Worm (Caenorhabditis elegans) whole organism, late embryonic: ENCODE measurements around the gene srg-8.

Source experiments
- ahr-1 ChIP-seq: sonication (generic microtip); optimal IDR thresholded peaks from 2 replicates; lab custom pipeline; 2016; ENCODE audit warnings: missing genetic modification characterization, missing compliant biosample characterization
- ama-1 ChIP-seq: fragments of 150-350 bp; optimal IDR thresholded peaks from 2 replicates; lab custom pipeline; 2014
- ceh-14 ChIP-seq: sonication (generic microtip); optimal IDR thresholded peaks from 2 replicates; lab custom pipeline; 2016; ENCODE audit warnings: missing genotype, missing genetic modification characterization, missing compliant biosample characterization
- ceh-18 ChIP-seq: sonication (generic microtip); optimal IDR thresholded peaks from 2 replicates; lab custom pipeline; 2016; ENCODE audit warnings: missing genetic modification characterization, missing compliant biosample characterization
- ceh-19 ChIP-seq: fragments of 200-800 bp; sonication (Bioruptor generic); optimal IDR thresholded peaks from 2 replicates; lab custom pipeline; 2018; ENCODE audit warnings: mild to moderate bottlenecking, missing genetic modification characterization, missing compliant biosample characterization
- ceh-2 ChIP-seq: sonication (generic microtip); optimal IDR thresholded peaks from 2 replicates; lab custom pipeline; 2016; ENCODE audit warnings: missing genotype, missing genetic modification characterization, missing compliant biosample characterization
- ceh-24 ChIP-seq: sonication (generic microtip); optimal IDR thresholded peaks from 2 replicates; lab custom pipeline; 2016; ENCODE audit warnings: mild to moderate bottlenecking, missing genetic modification characterization, missing compliant biosample characterization
- ceh-30 ChIP-seq: fragments of 150-350 bp; optimal IDR thresholded peaks from 2 replicates; lab custom pipeline; 2014; ENCODE audit warnings: missing biosample characterization, missing genetic modification characterization
- ceh-31 ChIP-seq: sonication (generic microtip); optimal IDR thresholded peaks from 2 replicates; lab custom pipeline; 2016; ENCODE audit warnings: missing genetic modification characterization, missing compliant biosample characterization
- ceh-48 ChIP-seq: sonication (generic microtip); optimal IDR thresholded peaks from 2 replicates; lab custom pipeline; 2016; ENCODE audit warnings: missing genetic modification characterization, inconsistent platforms, missing compliant biosample characterization
- ceh-6 ChIP-seq: fragments of 200-800 bp; sonication (Bioruptor generic); optimal IDR thresholded peaks from 2 replicates; lab custom pipeline; 2018; ENCODE audit warnings: mild to moderate bottlenecking, missing genetic modification characterization, missing compliant biosample characterization
- ceh-9 ChIP-seq: sonication (generic microtip); optimal IDR thresholded peaks from 2 replicates; lab custom pipeline; 2016; ENCODE audit warnings: mild to moderate bottlenecking, missing genetic modification characterization, inconsistent platforms, missing compliant biosample characterization
- che-1 ChIP-seq: sonication (generic microtip); optimal IDR thresholded peaks from 2 replicates; lab custom pipeline; 2016; ENCODE audit warnings: mild to moderate bottlenecking, missing genetic modification characterization, missing compliant biosample characterization
- dmd-4 ChIP-seq: sonication (generic microtip); optimal IDR thresholded peaks from 2 replicates; lab custom pipeline; 2016; ENCODE audit warnings: borderline replicate concordance, missing genetic modification characterization, missing compliant biosample characterization
- dve-1 ChIP-seq: sonication (generic microtip); optimal IDR thresholded peaks from 2 replicates; lab custom pipeline; 2017; ENCODE audit warnings: antibody characterized with exemption, mild to moderate bottlenecking, missing genetic modification characterization, missing compliant biosample characterization
- elt-4 ChIP-seq: sonication (generic microtip); optimal IDR thresholded peaks from 2 replicates; lab custom pipeline; 2016; ENCODE audit warnings: missing genetic modification characterization, missing compliant biosample characterization
- eyg-1 ChIP-seq: sonication (generic microtip); optimal IDR thresholded peaks from 2 replicates; lab custom pipeline; 2016; ENCODE audit warnings: missing genotype, missing genetic modification characterization, missing compliant biosample characterization
- fax-1 ChIP-seq: sonication (generic microtip); optimal IDR thresholded peaks from 2 replicates; lab custom pipeline; 2016; ENCODE audit warnings: missing genotype, missing genetic modification characterization, missing compliant biosample characterization
- fkh-10 ChIP-seq: fragments of 150-350 bp; optimal IDR thresholded peaks from 2 replicates; lab custom pipeline; 2014; ENCODE audit warnings: missing biosample characterization, missing genetic modification reagents, missing genetic modification characterization
- fkh-6 ChIP-seq: sonication (generic microtip); optimal IDR thresholded peaks from 2 replicates; lab custom pipeline; 2016; ENCODE audit warnings: missing genetic modification characterization, missing compliant biosample characterization
- hlh-13 ChIP-seq: fragments of 200-800 bp; sonication (Bioruptor generic); optimal IDR thresholded peaks from 2 replicates; lab custom pipeline; 2018; ENCODE audit warnings: mild to moderate bottlenecking, missing genetic modification characterization, missing compliant biosample characterization
- hlh-15 ChIP-seq: sonication (generic microtip); optimal IDR thresholded peaks from 2 replicates; lab custom pipeline; 2016; ENCODE audit warnings: missing genetic modification characterization, missing compliant biosample characterization
- hlh-30 ChIP-seq: sonication (generic microtip); optimal IDR thresholded peaks from 2 replicates; lab custom pipeline; 2017; ENCODE audit warnings: antibody characterized with exemption, missing genetic modification characterization, missing compliant biosample characterization; ENCODE audit not compliant: insufficient read depth
- hlh-8 ChIP-seq: sonication (generic microtip); optimal IDR thresholded peaks from 2 replicates; lab custom pipeline; 2016; ENCODE audit warnings: missing genotype, missing genetic modification characterization, missing compliant biosample characterization
- lin-11 ChIP-seq: fragments of 200-800 bp; sonication (Bioruptor generic); optimal IDR thresholded peaks from 2 replicates; lab custom pipeline; 2018; ENCODE audit warnings: mild to moderate bottlenecking, missing genetic modification characterization, missing compliant biosample characterization
- madf-2 ChIP-seq: sonication (generic microtip); optimal IDR thresholded peaks from 2 replicates; lab custom pipeline; 2017; ENCODE audit warnings: missing genetic modification characterization, missing compliant biosample characterization
- mec-3 ChIP-seq: sonication (generic microtip); optimal IDR thresholded peaks from 2 replicates; lab custom pipeline; 2016; ENCODE audit warnings: borderline replicate concordance, missing genetic modification characterization, missing compliant biosample characterization
- nhr-232 ChIP-seq: sonication (generic microtip); optimal IDR thresholded peaks from 2 replicates; lab custom pipeline; 2016; ENCODE audit warnings: missing genetic modification characterization, missing compliant biosample characterization
- npax-4 ChIP-seq: sonication (generic microtip); optimal IDR thresholded peaks from 2 replicates; lab custom pipeline; 2016; ENCODE audit warnings: missing genetic modification characterization, missing compliant biosample characterization
- odd-2 ChIP-seq: sonication (generic microtip); optimal IDR thresholded peaks from 2 replicates; lab custom pipeline; 2017; ENCODE audit warnings: antibody characterized with exemption, mild to moderate bottlenecking, missing genetic modification characterization, missing compliant biosample characterization
- pag-3 ChIP-seq: sonication (generic microtip); optimal IDR thresholded peaks from 2 replicates; lab custom pipeline; 2016; ENCODE audit warnings: missing compliant biosample characterization, missing genetic modification characterization, borderline replicate concordance
- pqm-1 ChIP-seq: sonication (generic microtip); optimal IDR thresholded peaks from 2 replicates; lab custom pipeline; 2016; ENCODE audit warnings: missing genetic modification characterization, missing compliant biosample characterization
- pros-1 ChIP-seq: fragments of 150-350 bp; optimal IDR thresholded peaks from 2 replicates; lab custom pipeline; 2014; ENCODE audit warnings: missing biosample characterization, missing genetic modification reagents, missing genetic modification characterization
- sox-2 ChIP-seq: fragments of 200-800 bp; sonication (Bioruptor generic); IDR thresholded peaks from 2 replicates; pipeline ENCODE4 v1.3.6; 2022; ENCODE audit warnings: missing genetic modification reagents, missing genetic modification characterization, missing compliant biosample characterization
- sox-4 ChIP-seq: sonication (generic microtip); optimal IDR thresholded peaks from 2 replicates; lab custom pipeline; 2017; ENCODE audit warnings: mild to moderate bottlenecking, missing genetic modification characterization, inconsistent platforms, missing compliant biosample characterization
- syd-9 ChIP-seq: sonication (generic microtip); optimal IDR thresholded peaks from 2 replicates; lab custom pipeline; 2016; ENCODE audit warnings: mild to moderate bottlenecking, missing genetic modification characterization, moderate library complexity, missing compliant biosample characterization
- tbx-7 ChIP-seq: sonication (generic microtip); optimal IDR thresholded peaks from 2 replicates; lab custom pipeline; 2016; ENCODE audit warnings: missing genotype, missing genetic modification characterization, missing compliant biosample characterization
- ttx-3 ChIP-seq: sonication (generic microtip); optimal IDR thresholded peaks from 2 replicates; lab custom pipeline; 2016; ENCODE audit warnings: missing genetic modification reagents, missing genetic modification characterization, missing compliant biosample characterization
- unc-3 ChIP-seq, 2 experiments: fragments of 200-800 bp in 1 of 2; sonication (Bioruptor generic) in 1 of 2; sonication (generic microtip) in 1 of 2; conservative IDR thresholded peaks in 1 of 2; optimal IDR thresholded peaks in 1 of 2; 2 replicates each; pipeline versions ENCODE4 v1.3.6 to Lab custom; 2016 to 2022; ENCODE audit warnings: missing compliant biosample characterization in 2 of 2, missing genetic modification characterization in 2 of 2, missing genetic modification reagents in 1 of 2
- unc-42 ChIP-seq: sonication (generic microtip); optimal IDR thresholded peaks from 2 replicates; lab custom pipeline; 2016; ENCODE audit warnings: missing genotype, missing genetic modification characterization, missing compliant biosample characterization
- unc-55 ChIP-seq: sonication (generic microtip); optimal IDR thresholded peaks from 2 replicates; lab custom pipeline; 2017; ENCODE audit warnings: missing biosample characterization, missing genetic modification reagents, missing genetic modification characterization
- unc-86 ChIP-seq: sonication (generic microtip); optimal IDR thresholded peaks from 2 replicates; lab custom pipeline; 2016; ENCODE audit warnings: missing genetic modification characterization, missing compliant biosample characterization
- zip-5 ChIP-seq: sonication (generic microtip); optimal IDR thresholded peaks from 2 replicates; lab custom pipeline; 2016; ENCODE audit warnings: missing genetic modification characterization, missing compliant biosample characterization

Gene srg-8

DNA sequence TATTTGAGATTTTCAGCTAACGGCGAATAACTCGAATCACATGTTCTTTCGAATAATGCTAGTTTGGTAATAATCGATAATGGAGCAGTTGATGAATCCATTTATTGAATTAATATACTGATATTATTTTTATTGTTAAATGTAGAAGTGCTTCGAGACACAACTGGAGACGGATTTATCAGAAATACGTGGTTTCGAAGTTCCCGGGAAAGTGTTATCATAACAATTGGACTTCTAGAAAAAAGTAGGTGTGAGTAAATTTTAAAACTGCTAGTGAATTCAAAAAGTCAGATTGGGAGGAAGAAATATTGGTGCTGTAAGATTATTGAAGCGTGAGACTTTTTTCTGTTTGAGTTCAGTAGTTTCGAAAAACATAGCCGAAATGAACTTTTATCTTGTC, 5.5 kb upstream of the srg-8 start, which contains the start of gene srg-2:
srg-2 (minus strand) TSS at position 101 of the 400 bp plus-strand sequence.
- TF ChIP-seq hlh-30 (tag; lab: Kevin White, UChicago) (no peak), eyg-1 (no peak), unc-55 (GFP tag; lab: Kevin White, UChicago) (no peak), mec-3 (no peak), fax-1 (tag; lab: Kevin White, UChicago) (no peak), madf-2 (tag; lab: Kevin White, UChicago) (no peak)

DNA sequence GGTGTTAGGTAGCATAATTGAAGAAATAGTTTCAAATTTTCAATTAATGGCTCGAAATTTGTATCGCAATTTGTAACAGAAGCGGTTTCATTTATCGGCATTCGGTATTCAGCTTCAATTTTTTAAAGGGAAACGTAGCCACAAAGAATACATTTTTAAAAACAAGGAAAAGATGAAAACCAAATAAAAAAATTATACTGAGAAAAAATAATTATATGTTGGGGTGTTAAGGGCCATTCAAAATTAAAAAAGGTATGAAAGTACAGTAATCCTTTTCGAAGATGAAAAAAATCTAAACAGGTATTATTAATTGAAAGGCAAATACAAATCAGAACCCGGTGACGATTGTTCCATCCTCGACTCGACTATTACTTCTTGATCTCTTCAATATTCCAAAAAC, 3.6 kb upstream of the srg-8 start, which contains the start of gene srg-1:
srg-1 (minus strand) TSS at position 101 of the 400 bp plus-strand sequence.
- TF ChIP-seq pros-1 (tag; lab: Kevin White, UChicago): no peak
- no peak for TF ChIP-seq dve-1
- TF ChIP-seq ceh-14 (tag; lab: Kevin White, UChicago): no peak
- no peak for TF ChIP-seq dmd-4 (tag; lab: Kevin White, UChicago)
- TF ChIP-seq pag-3 (tag; lab: Kevin White, UChicago): no peak
- TF ChIP-seq fkh-10 (GFP tag; lab: Kevin White, UChicago): no peak
- TF ChIP-seq syd-9 (tag; lab: Kevin White, UChicago): no peak
- no peak for TF ChIP-seq fkh-6
- TF ChIP-seq ama-1 (lab: Kevin White, UChicago): no peak
- no peak for TF ChIP-seq che-1 (tag; lab: Kevin White, UChicago)
- TF ChIP-seq lin-11 (tag; lab: Kevin White, UChicago): no peak
- TF ChIP-seq hlh-13 (GFP tag; lab: Kevin White, UChicago): no peak
- TF ChIP-seq hlh-8: no peak
- no peak for TF ChIP-seq fax-1 (tag; lab: Kevin White, UChicago)
- TF ChIP-seq zip-5 (tag; lab: Kevin White, UChicago): no peak
- no peak for TF ChIP-seq ceh-9
- TF ChIP-seq ceh-31 (tag; lab: Kevin White, UChicago): no peak
- TF ChIP-seq pqm-1: no peak

ce11 chrIII:6256675-6257074, 2.0 kb upstream of the srg-8 start, which contains the start of gene srg-9:
Gene srg-9 (minus strand): TSS chrIII:6256775.
- TF ChIP-seq fkh-6 (no peak), mec-3 (no peak), sox-2 (no peak), ttx-3 (tag; lab: Kevin White, UChicago) (no peak), npax-4 (tag; lab: Kevin White, UChicago) (no peak), tbx-7 (tag; lab: Kevin White, UChicago) (no peak), dve-1 (no peak), unc-3 (GFP tag; conservative IDR thresholded peaks at IDR 0.05; lab: Robert Waterston, UW) (no peak), unc-3 (tag; optimal IDR thresholded peaks at IDR 0.05; lab: Kevin White, UChicago) (no peak), ceh-30 (tag; lab: Kevin White, UChicago) (no peak), unc-42 (tag; lab: Kevin White, UChicago) (no peak)

DNA sequence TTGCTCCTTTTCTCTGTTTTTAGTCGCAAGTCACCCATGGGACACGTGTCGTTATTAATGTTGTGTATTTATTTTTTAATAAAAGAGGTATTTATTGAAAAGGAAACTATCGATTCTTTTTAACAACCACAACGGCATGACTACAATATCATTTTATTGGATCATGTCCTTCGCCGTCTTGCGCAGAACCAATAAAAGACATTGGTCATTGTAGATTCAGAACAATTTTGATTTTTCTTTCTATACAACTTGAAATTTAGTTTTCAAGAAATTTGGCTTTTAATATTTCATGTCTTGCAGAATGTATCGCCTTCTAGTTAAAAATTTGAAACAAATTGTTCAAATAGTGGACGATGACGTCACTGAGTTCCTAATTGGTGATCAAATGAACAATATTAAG, 3.1 kb downstream of the srg-8 start, which contains the start of gene amdh-1:
amdh-1 (plus strand) TSS at position 301 of the 400 bp plus-strand sequence.
- no peak for TF ChIP-seq fkh-6
- no peak for TF ChIP-seq madf-2 (tag; lab: Kevin White, UChicago)
- TF ChIP-seq zip-5 (tag; lab: Kevin White, UChicago): no peak
- TF ChIP-seq sox-4 (tag; lab: Kevin White, UChicago): no peak
- TF ChIP-seq dve-1: no peak
- no peak for TF ChIP-seq che-1 (tag; lab: Kevin White, UChicago)
- no peak for TF ChIP-seq nhr-232 (tag; lab: Kevin White, UChicago)
- TF ChIP-seq ahr-1 (tag; lab: Kevin White, UChicago): no peak
- TF ChIP-seq elt-4 (tag; lab: Kevin White, UChicago): no peak
- no peak for TF ChIP-seq odd-2 (tag; lab: Kevin White, UChicago)
- no peak for TF ChIP-seq ceh-6 (GFP tag; lab: Kevin White, UChicago)
- TF ChIP-seq ceh-24: no peak
- no peak for TF ChIP-seq tbx-7 (tag; lab: Kevin White, UChicago)
- no peak for TF ChIP-seq ceh-18 (tag; lab: Kevin White, UChicago)
- TF ChIP-seq ceh-19 (GFP tag; lab: Kevin White, UChicago): no peak
- no peak for TF ChIP-seq dmd-4 (tag; lab: Kevin White, UChicago)
- TF ChIP-seq ceh-48 (tag; lab: Kevin White, UChicago): no peak
- TF ChIP-seq unc-86 (tag; lab: Kevin White, UChicago): no peak
- no peak for TF ChIP-seq hlh-15 (tag; lab: Kevin White, UChicago)
- TF ChIP-seq ceh-2 (tag; lab: Kevin White, UChicago): no peak
